Fruit fly (Drosophila melanogaster) whole organism, pupa: ENCODE measurements around the gene Jon25Biii.

Experiments used
- CG10348 ChIP-seq: fragments of 200-800 bp; sonication (Bioruptor generic); IDR thresholded peaks from 2 replicates; pipeline ENCODE4 v1.3.6; 2022; ENCODE audit warnings: missing biosample characterization, missing genetic modification characterization
- CG12605 ChIP-seq: fragments of 200-800 bp; sonication (Bioruptor generic); IDR thresholded peaks from 2 replicates; pipeline ENCODE4 v1.3.6; 2022; ENCODE audit warnings: missing biosample characterization, missing genetic modification characterization
- CG13204 ChIP-seq: fragments of 200-800 bp; sonication (Bioruptor generic); optimal IDR thresholded peaks from 2 replicates; lab custom pipeline; 2018; ENCODE audit warnings: missing biosample characterization, mild to moderate bottlenecking, missing genetic modification characterization, moderate library complexity
- CG14655 ChIP-seq: fragments of 200-800 bp; sonication (Bioruptor generic); optimal IDR thresholded peaks from 3 replicates; lab custom pipeline; 2017; ENCODE audit warnings: mild to moderate bottlenecking, missing biosample characterization, missing genetic modification reagents, missing genetic modification characterization
- CG15710 ChIP-seq: fragments of 200-800 bp; sonication (Bioruptor generic); optimal IDR thresholded peaks from 2 replicates; lab custom pipeline; 2018; ENCODE audit warnings: missing biosample characterization, mild to moderate bottlenecking, missing genetic modification characterization, moderate library complexity
- CG17806 ChIP-seq: fragments of 200-800 bp; sonication (Bioruptor generic); optimal IDR thresholded peaks from 2 replicates; lab custom pipeline; 2018; ENCODE audit warnings: missing biosample characterization, mild to moderate bottlenecking, missing genetic modification characterization, moderate library complexity
- CG32121 ChIP-seq: fragments of 200-800 bp; sonication (Bioruptor generic); IDR thresholded peaks from 2 replicates; pipeline ENCODE4 v1.3.6; 2022; ENCODE audit warnings: missing biosample characterization, missing genetic modification characterization
- CG34367 ChIP-seq: fragments of 200-800 bp; sonication (Bioruptor generic); optimal IDR thresholded peaks from 2 replicates; lab custom pipeline; 2018; ENCODE audit warnings: missing biosample characterization, mild to moderate bottlenecking, missing genetic modification characterization
- CG4496 ChIP-seq: fragments of 200-800 bp; sonication (Bioruptor generic); IDR thresholded peaks from 3 replicates; pipeline ENCODE4 v1.3.6; 2022; ENCODE audit warnings: missing biosample characterization, missing genetic modification characterization
- CG8159 ChIP-seq: fragments of 200-800 bp; sonication (Bioruptor generic); optimal IDR thresholded peaks from 3 replicates; lab custom pipeline; 2018; ENCODE audit warnings: missing biosample characterization, mild to moderate bottlenecking, missing genetic modification characterization, moderate library complexity
- CG8301 ChIP-seq: fragments of 200-800 bp; sonication (Bioruptor generic); optimal IDR thresholded peaks from 2 replicates; lab custom pipeline; 2018; ENCODE audit warnings: missing biosample characterization, mild to moderate bottlenecking, missing genetic modification characterization
- CG9948 ChIP-seq: fragments of 200-800 bp; sonication (Bioruptor generic); optimal IDR thresholded peaks from 2 replicates; lab custom pipeline; 2018; ENCODE audit warnings: missing biosample characterization, mild to moderate bottlenecking, missing genetic modification characterization, moderate library complexity
- D1 ChIP-seq: fragments of 200-800 bp; sonication (Bioruptor generic); optimal IDR thresholded peaks from 2 replicates; lab custom pipeline; 2018; ENCODE audit warnings: missing biosample characterization, mild to moderate bottlenecking, missing genetic modification characterization, moderate library complexity
- EcR ChIP-seq: fragments of 200-800 bp; sonication (Bioruptor generic); optimal IDR thresholded peaks from 3 replicates; lab custom pipeline; 2019; ENCODE audit warnings: missing biosample characterization, missing genetic modification characterization, mild to moderate bottlenecking, moderate library complexity, missing genetic modification reagents
- Ets98B ChIP-seq: fragments of 200-800 bp; sonication (Bioruptor generic); IDR thresholded peaks from 2 replicates; pipeline ENCODE4 v1.3.6; 2022; ENCODE audit warnings: missing biosample characterization, missing genetic modification characterization
- Pif1A ChIP-seq: fragments of 200-800 bp; sonication (Bioruptor generic); optimal IDR thresholded peaks from 3 replicates; lab custom pipeline; 2016; ENCODE audit warnings: missing biosample characterization, missing genetic modification characterization
- Pif1B ChIP-seq: fragments of 200-800 bp; sonication (Bioruptor generic); optimal IDR thresholded peaks from 3 replicates; lab custom pipeline; 2016; ENCODE audit warnings: missing biosample characterization, missing genetic modification characterization
- Snoo ChIP-seq: fragments of 200-800 bp; sonication (Bioruptor generic); optimal IDR thresholded peaks from 3 replicates; lab custom pipeline; 2017; ENCODE audit warnings: missing biosample characterization, mild to moderate bottlenecking, missing genetic modification characterization, inconsistent platforms
- fd96Ca ChIP-seq: fragments of 200-800 bp; sonication (Bioruptor generic); IDR thresholded peaks from 3 replicates; pipeline ENCODE4 v1.3.6; 2022; ENCODE audit warnings: missing biosample characterization, missing genetic modification characterization
- gl ChIP-seq: fragments of 200-800 bp; sonication (Bioruptor generic); optimal IDR thresholded peaks from 2 replicates; lab custom pipeline; 2018; ENCODE audit warnings: missing biosample characterization, mild to moderate bottlenecking, missing genetic modification characterization
- rn ChIP-seq: fragments of 200-800 bp; sonication (Bioruptor generic); IDR thresholded peaks from 2 replicates; pipeline ENCODE4 v1.3.6; 2022; ENCODE audit warnings: missing biosample characterization, missing genetic modification characterization

The Jon25Biii gene

dm6 chr2L:4971329-4971798, 20.8 kb upstream of the Jon25Biii start, which contains the start of gene CG14043:
TSS of gene CG14043 (plus strand) at chr2L:4971702.
- no peak for TF ChIP-seq EcR (GFP tag; lab: Kevin White, UChicago)
- no peak for TF ChIP-seq CG4496
- TF ChIP-seq CG8159 (tag; lab: Kevin White, UChicago) = no peak
- no peak for TF ChIP-seq CG32121 (GFP tag; lab: Robert Waterston, UW)
- no peak for TF ChIP-seq Ets98B
- no peak for TF ChIP-seq CG14655
- TF ChIP-seq rn (GFP tag; lab: Robert Waterston, UW) = no peak
- TF ChIP-seq CG17806 (tag; lab: Kevin White, UChicago) = no peak
- TF ChIP-seq Snoo (tag; lab: Kevin White, UChicago) = no peak
- TF ChIP-seq CG8301 = no peak
- no peak for TF ChIP-seq fd96Ca (GFP tag; lab: Robert Waterston, UW)
- TF ChIP-seq, all 21 proteins: peak for 0

dm6 chr2L:4968767-4969166, 18.2 kb upstream of the Jon25Biii start, which contains the start of the genes Scox and Polr1C:
TSS of gene Scox (minus strand) at chr2L:4968935.
TSS of gene Polr1C (plus strand) at chr2L:4969004.
- TF ChIP-seq Snoo (tag; lab: Kevin White, UChicago) (no peak), CG17806 (tag; lab: Kevin White, UChicago) (no peak), CG10348 (GFP tag; lab: Robert Waterston, UW) (no peak), Pif1A (GFP tag; lab: Kevin White, UChicago) (no peak)

DNA sequence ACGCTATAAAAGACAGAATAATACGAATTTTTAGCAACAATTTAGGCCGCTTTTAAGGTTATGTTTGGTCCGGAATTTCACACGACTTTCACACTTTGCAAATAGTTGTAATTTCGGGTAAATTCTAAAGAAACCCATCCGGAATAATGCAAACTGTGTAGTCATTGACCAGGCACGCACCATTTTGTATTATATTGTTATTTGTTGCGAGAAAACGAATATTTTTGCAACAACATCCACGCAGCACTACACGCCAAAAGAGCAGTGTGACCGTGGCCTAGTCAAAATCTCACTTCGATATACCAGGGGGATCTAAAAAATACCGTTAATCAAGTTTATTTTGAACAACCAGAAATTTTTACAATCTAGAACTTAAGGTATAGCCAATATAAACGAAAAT, 16.9 kb upstream of the Jon25Biii start, which contains the start of gene eIF3i:
TSS of gene eIF3i (minus strand) at position 265 of the 400 bp plus-strand sequence.
- TF ChIP-seq CG4496 (no peak), CG12605 (GFP tag; lab: Robert Waterston, UW) (no peak), CG9948 (tag; lab: Kevin White, UChicago) (no peak), CG8159 (tag; lab: Kevin White, UChicago) (no peak), CG10348 (GFP tag; lab: Robert Waterston, UW) (no peak), Pif1B (no peak), Ets98B (no peak), CG13204 (GFP tag; lab: Kevin White, UChicago) (no peak), rn (GFP tag; lab: Robert Waterston, UW) (no peak), Pif1A (GFP tag; lab: Kevin White, UChicago) (no peak), gl (tag; lab: Kevin White, UChicago) (no peak), CG15710 (tag; lab: Kevin White, UChicago) (no peak), CG14655 (no peak), CG34367 (tag; lab: Kevin White, UChicago) (no peak), D1 (tag; lab: Kevin White, UChicago) (no peak), EcR (GFP tag; lab: Kevin White, UChicago) (no peak), fd96Ca (GFP tag; lab: Robert Waterston, UW) (no peak), CG17806 (tag; lab: Kevin White, UChicago) (no peak), CG8301 (no peak), CG32121 (GFP tag; lab: Robert Waterston, UW) (no peak)
- TF ChIP-seq, all 21 proteins: peak for 0

DNA sequence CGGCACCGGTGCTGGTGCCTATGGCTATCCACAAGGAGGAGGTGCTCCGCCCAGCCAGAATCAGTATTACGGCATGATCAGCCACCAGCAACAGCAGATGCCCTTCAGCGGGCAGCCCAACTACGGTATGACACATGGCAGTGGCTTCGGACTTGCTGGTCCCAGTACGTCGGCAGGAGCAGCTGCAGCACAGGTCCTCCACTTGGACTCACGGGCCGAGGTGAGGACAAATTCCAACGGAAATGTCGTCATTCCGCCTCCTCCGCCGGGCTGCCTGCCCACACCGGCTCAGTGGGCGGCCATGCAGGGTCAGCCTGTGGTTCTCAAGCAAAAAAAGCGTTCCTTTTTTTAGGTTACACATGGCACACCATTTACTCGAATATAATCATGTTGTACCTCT, 15.4 kb upstream of the Jon25Biii start:
- TF ChIP-seq D1 (tag; lab: Kevin White, UChicago) = no peak
- TF ChIP-seq CG13204 (GFP tag; lab: Kevin White, UChicago) = no peak
- no peak for TF ChIP-seq CG34367 (tag; lab: Kevin White, UChicago)
- TF ChIP-seq CG9948 (tag; lab: Kevin White, UChicago) = no peak
- no peak for TF ChIP-seq fd96Ca (GFP tag; lab: Robert Waterston, UW)
- TF ChIP-seq gl (tag; lab: Kevin White, UChicago) = no peak
- no peak for TF ChIP-seq CG10348 (GFP tag; lab: Robert Waterston, UW)
- no peak for TF ChIP-seq CG17806 (tag; lab: Kevin White, UChicago)
- TF ChIP-seq Ets98B = no peak
- no peak for TF ChIP-seq CG12605 (GFP tag; lab: Robert Waterston, UW)

DNA sequence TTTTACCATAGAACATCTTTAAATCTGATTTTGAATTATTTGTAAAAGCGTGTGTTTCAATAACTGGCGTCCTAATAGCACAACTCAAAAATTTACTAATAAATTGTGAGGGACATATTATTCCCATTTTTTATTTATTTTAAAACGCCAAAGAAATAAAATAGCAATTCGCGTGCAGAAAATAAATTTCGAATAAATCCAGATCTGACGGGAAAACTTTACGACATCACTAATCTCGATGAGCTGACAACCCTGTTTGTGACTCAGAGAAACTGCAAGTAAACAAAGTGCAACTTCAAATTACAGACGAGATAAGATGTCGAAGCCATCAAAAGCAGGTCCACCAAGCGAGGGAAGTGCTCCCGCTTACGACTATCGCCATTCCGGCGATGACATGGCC, 14.9 kb upstream of the Jon25Biii start, which contains the start of gene CG34125:
TSS of gene CG34125 (plus strand) at position 254 of the 400 bp plus-strand sequence.
- TF ChIP-seq Snoo (tag; lab: Kevin White, UChicago) (no peak), CG12605 (GFP tag; lab: Robert Waterston, UW) (no peak), CG14655 (no peak), CG8159 (tag; lab: Kevin White, UChicago) (no peak), Pif1A (GFP tag; lab: Kevin White, UChicago) (no peak)

dm6 chr2L:4958111-4958510, 7.5 kb upstream of the Jon25Biii start, which contains the start of gene CG34124:
TSS of gene CG34124 (plus strand) at chr2L:4958411.
- TF ChIP-seq CG10348 (GFP tag; lab: Robert Waterston, UW) (no peak), Ets98B (no peak), EcR (GFP tag; lab: Kevin White, UChicago) (no peak), rn (GFP tag; lab: Robert Waterston, UW) (no peak), CG34367 (tag; lab: Kevin White, UChicago) (no peak), CG14655 (no peak), CG8159 (tag; lab: Kevin White, UChicago) (no peak), CG9948 (tag; lab: Kevin White, UChicago) (no peak), CG32121 (GFP tag; lab: Robert Waterston, UW) (no peak), D1 (tag; lab: Kevin White, UChicago) (no peak), Pif1A (GFP tag; lab: Kevin White, UChicago) (no peak), CG13204 (GFP tag; lab: Kevin White, UChicago) (no peak), CG12605 (GFP tag; lab: Robert Waterston, UW) (no peak), CG15710 (tag; lab: Kevin White, UChicago) (no peak), Snoo (tag; lab: Kevin White, UChicago) (no peak), Pif1B (no peak)
